Fruit fly (Drosophila melanogaster): Measurements from ENCODE around the gene CG2656.

DNA sequence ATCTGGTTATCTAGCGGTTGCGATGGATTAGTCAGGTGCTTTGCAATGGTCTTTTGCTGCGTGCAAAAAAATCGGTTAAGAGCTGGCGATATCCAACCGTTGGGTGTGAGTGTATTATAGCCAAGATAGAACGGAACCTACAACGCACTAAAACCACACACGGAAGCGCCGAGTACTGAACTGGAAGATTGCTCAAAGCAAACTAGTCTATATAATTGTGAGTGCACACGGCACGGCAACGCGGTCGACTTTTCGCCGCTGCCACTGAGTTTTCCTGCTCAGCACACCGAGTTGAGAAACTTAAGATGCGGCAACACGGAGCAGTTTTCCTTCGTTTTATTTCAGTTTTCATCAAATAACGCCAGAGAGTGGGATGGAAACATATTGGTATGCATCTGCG is 28.0 kb upstream of the CG2656 start:
- TF ChIP-seq CG33017 (tag; optimal IDR thresholded peaks at IDR 0.05) (no peak), Mnt (GFP tag; optimal IDR thresholded peaks at IDR 0.05) (no peak), pad (GFP tag; optimal IDR thresholded peaks at IDR 0.05) (no peak), CG11617 (GFP tag; optimal IDR thresholded peaks at IDR 0.05) (no peak), Clk (GFP tag; optimal IDR thresholded peaks at IDR 0.05) (no peak), tj (GFP tag; optimal IDR thresholded peaks at IDR 0.05) (no peak), kay (GFP tag; ENCODE audit: borderline replicate concordance) (no peak), cic (GFP tag; optimal IDR thresholded peaks at IDR 0.05) (no peak)

All from whole organism, adult.